1 fruit fly cellular context compared by ENCODE assay signal in the genomic region with DNA sequence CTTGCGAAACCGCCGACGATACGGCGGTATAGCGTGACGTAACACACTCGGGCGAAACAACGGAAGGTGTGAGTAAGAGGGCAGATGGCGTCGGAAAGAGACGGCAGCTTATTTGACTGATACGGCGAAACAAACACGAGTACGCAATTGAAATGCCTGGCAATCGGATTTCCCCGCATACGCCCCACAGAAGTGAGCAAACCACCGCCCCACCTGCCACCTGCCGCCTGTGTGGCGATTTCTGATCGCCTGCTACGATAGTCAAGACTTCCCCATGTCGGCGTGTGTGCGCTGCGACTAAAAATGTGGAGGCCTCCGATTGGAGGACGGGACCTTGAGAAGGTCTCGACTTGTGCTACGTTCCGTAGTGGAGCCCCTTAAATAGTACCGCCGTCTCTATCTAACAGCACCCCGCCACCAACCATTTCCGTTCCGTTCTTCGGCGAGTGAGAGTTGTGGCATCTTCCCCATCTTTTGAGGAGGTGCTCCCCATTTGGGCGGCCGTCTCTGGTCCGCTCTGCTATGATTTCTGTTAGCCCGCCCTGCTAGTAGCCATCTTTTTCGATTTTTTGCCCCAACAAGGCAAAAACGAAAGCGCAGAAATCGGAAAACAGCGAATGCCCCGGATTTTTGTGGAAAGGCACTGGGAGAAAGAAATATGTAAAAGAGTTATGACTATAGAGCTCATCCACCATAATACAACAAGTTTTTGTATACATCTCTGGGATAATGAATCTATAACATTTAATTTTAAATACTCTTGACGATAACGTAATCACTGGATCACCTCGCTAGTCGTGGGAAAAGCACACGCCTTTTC.
A peak's percentile ranks its signal among the peaks of the same experiment; 100 is the strongest.
TF ChIP-seq lines count a peak whose summit lies in the region.

No protein-coding gene starts in this region.

TF ChIP-seq in whole organism, embryonic, 481 proteins besides CTCF, POLR2A, EP300 and RAD21 (continued from another document):
- TF ChIP-seq Dp (GFP tag; optimal IDR thresholded peaks at IDR 0.05; lab: Kevin White, UChicago) (no peak), CG12942 (GFP tag; optimal IDR thresholded peaks at IDR 0.05; lab: Kevin White, UChicago) (peak; percentile 81), fru (optimal IDR thresholded peaks at IDR 0.05; lab: Kevin White, UChicago) (no peak), CG18619 (GFP tag; optimal IDR thresholded peaks at IDR 0.05; lab: Kevin White, UChicago) (peak; percentile 76), MBD-R2 (GFP tag; IDR thresholded peaks at IDR 0.05; lab: Robert Waterston, UW) (no peak), Optix (GFP tag; IDR thresholded peaks at IDR 0.05; lab: Robert Waterston, UW) (no peak), pnt (GFP tag; optimal IDR thresholded peaks at IDR 0.05; lab: Kevin White, UChicago) (peak; percentile 87), Xrp1 (GFP tag; IDR thresholded peaks at IDR 0.05; lab: Robert Waterston, UW) (no peak), CG8281 (tag; optimal IDR thresholded peaks at IDR 0.05; lab: Kevin White, UChicago) (peak; percentile 56), CG30020 (tag; optimal IDR thresholded peaks at IDR 0.05; lab: Kevin White, UChicago) (peak; percentile 26)
